Fruit fly (Drosophila melanogaster): ENCODE measurements around the gene CG9632.
A peak's percentile ranks its signal among the peaks of the same experiment; 100 is the strongest.

Gene CG9632

DNA sequence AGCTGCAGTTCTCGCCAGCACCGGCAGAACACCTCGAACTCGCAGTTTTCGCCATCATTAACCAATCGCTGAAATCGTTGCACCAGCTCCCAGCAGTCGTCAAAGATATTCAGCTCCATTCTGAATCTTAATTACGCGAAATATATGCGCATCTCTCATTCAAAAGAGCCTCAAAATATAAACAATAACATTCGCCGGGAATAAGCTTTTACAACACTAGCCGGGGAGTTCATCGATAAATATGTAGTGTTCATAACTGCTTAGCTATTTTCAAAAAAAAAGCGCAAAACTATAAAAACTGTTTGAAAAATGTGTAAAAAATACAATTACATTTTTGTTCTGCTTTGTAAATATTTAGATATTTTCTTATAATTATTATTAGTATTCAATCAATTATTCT lies 20.7 kb upstream of the CG9632 start, which contains the start of gene Pbp45 (continued):
- 0 out of 3 replicates have a peak, but pooled peaks have one; percentile 23 for TF ChIP-seq Doc3 (GFP tag; IDR thresholded peaks at IDR 0.05; ENCODE audit: partially characterized antibody)
- peak; percentile 34 for TF ChIP-seq Sry-δ (GFP tag; optimal IDR thresholded peaks at IDR 0.05)
- TF ChIP-seq stwl (tag; optimal IDR thresholded peaks at IDR 0.05) = peak; percentile 98
- TF ChIP-seq CG2116 (GFP tag; optimal IDR thresholded peaks at IDR 0.05) = peak; percentile 50
- TF ChIP-seq CG3847 (GFP tag; IDR thresholded peaks at IDR 0.05) = peak; percentile 27; the same call in 1 of the 2 replicates
- no peak for TF ChIP-seq nau (GFP tag; optimal IDR thresholded peaks at IDR 0.05)
- TF ChIP-seq amos (GFP tag; IDR thresholded peaks at IDR 0.05; ENCODE audit: partially characterized antibody) = peak; percentile 29; the same call in 1 of the 2 replicates
- TF ChIP-seq Rfx (GFP tag; IDR thresholded peaks at IDR 0.05) = peak; percentile 58
- peak; percentile 49; the same call in 1 of the 2 replicates for TF ChIP-seq CG9932 (GFP tag; IDR thresholded peaks at IDR 0.05)
- TF ChIP-seq Dref (GFP tag; IDR thresholded peaks at IDR 0.05) = peak; percentile 61
- TF ChIP-seq lilli (GFP tag; optimal IDR thresholded peaks at IDR 0.05) = peak; percentile 23
- TF ChIP-seq Nf-YA (GFP tag; IDR thresholded peaks at IDR 0.05) = no peak
- no peak for TF ChIP-seq CG11093 (GFP tag; IDR thresholded peaks at IDR 0.05)
- no peak for TF ChIP-seq Chrac-16 (GFP tag; optimal IDR thresholded peaks at IDR 0.05)
- peak; percentile 21 for TF ChIP-seq Xbp1 (GFP tag; optimal IDR thresholded peaks at IDR 0.05)
- TF ChIP-seq Scr (GFP tag; IDR thresholded peaks at IDR 0.05; ENCODE audit: partially characterized antibody) = peak; percentile 40; the same call in 1 of the 2 replicates
- TF ChIP-seq pzg (GFP tag; optimal IDR thresholded peaks at IDR 0.05) = peak; percentile 41
- no peak for TF ChIP-seq gcm (GFP tag; optimal IDR thresholded peaks at IDR 0.05)
- TF ChIP-seq Dp (GFP tag; optimal IDR thresholded peaks at IDR 0.05) = peak; percentile 89
- TF ChIP-seq E2f2 (GFP tag; IDR thresholded peaks at IDR 0.05) = peak; percentile 92
- TF ChIP-seq danr (GFP tag; IDR thresholded peaks at IDR 0.05) = no peak
- TF ChIP-seq Ets97D (GFP tag; optimal IDR thresholded peaks at IDR 0.05) = no peak
- TF ChIP-seq Asciz (GFP tag; optimal IDR thresholded peaks at IDR 0.05) = no peak
- no peak for TF ChIP-seq vnd (GFP tag; IDR thresholded peaks at IDR 0.05; ENCODE audit: partially characterized antibody)
- TF ChIP-seq ewg (GFP tag; optimal IDR thresholded peaks at IDR 0.05) = no peak
- TF ChIP-seq gcm2 (GFP tag; optimal IDR thresholded peaks at IDR 0.05) = no peak
- TF ChIP-seq CG3995 (GFP tag; optimal IDR thresholded peaks at IDR 0.05) = no peak
- no peak for TF ChIP-seq CG11398 (GFP tag; optimal IDR thresholded peaks at IDR 0.05)

DNA sequence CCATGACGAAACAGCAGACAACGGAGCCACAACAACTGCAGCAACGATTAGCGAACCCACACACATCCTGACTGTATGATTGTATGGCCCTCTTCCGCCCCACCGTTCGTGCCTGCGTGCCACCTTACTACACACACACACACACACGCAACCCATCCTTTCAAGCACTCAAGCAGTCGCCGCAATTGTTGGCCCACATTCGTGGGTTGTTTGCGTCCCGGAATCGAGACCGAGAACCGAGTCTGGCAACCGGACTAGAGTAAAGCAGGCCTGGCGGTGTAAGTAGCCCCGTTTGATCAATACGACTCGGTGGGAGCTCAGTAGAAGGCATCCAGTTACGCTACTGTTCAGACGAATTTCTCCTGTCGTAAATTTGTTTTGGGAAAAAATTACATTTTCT lies 13.8 kb upstream of the CG9632 start, which contains the start of gene CG4546:
CG4546 (plus strand) TSS at position 301 of the 400 bp plus-strand sequence.
- no peak for TF ChIP-seq CG17361 (GFP tag; IDR thresholded peaks at IDR 0.05)
- no peak for TF ChIP-seq Mes4 (GFP tag; optimal IDR thresholded peaks at IDR 0.05)

DNA sequence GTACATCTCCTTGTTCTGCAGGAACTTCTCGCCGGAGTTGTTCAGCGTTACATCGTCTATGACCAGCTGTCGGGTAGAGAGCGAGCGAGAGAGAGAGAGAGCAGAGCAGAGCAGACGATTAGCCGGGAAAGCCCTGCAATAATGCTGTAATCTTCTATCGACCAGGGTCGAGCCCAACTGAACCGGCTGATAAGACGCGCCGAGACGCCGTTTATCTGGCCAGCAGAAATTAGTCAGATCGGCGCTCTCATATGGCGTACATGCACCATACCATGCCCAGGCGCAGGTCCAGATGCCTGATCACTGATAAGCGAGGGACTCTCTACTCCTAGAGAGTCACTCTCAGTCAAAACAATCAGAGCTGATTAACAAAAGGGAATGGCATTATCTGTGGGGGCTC lies 8.1 kb upstream of the CG9632 start:
- TF ChIP-seq Six4 (GFP tag; optimal IDR thresholded peaks at IDR 0.05) (no peak), CG10366 (GFP tag; IDR thresholded peaks at IDR 0.05) (no peak), disco-r (GFP tag; optimal IDR thresholded peaks at IDR 0.05) (no peak), CG3281 (GFP tag; optimal IDR thresholded peaks at IDR 0.05) (no peak), CG1832 (GFP tag; optimal IDR thresholded peaks at IDR 0.05) (peak; percentile 24), CoRest (tag; optimal IDR thresholded peaks at IDR 0.05) (no peak), Tbp (GFP tag; optimal IDR thresholded peaks at IDR 0.05) (no peak), D (optimal IDR thresholded peaks at IDR 0.05) (no peak), D (GFP tag; optimal IDR thresholded peaks at IDR 0.05) (no peak), Trl (optimal IDR thresholded peaks at IDR 0.05) (peak; percentile 4 to 14), Trl (GFP tag; optimal IDR thresholded peaks at IDR 0.05) (no peak), Aef1 (GFP tag; IDR thresholded peaks at IDR 0.05) (no peak), CG15479 (GFP tag; optimal IDR thresholded peaks at IDR 0.05) (peak; percentile 16), CG8944 (GFP tag; optimal IDR thresholded peaks at IDR 0.05) (no peak), twi (tag; optimal IDR thresholded peaks at IDR 0.05) (no peak), CG34376 (GFP tag; optimal IDR thresholded peaks at IDR 0.05) (peak; percentile 89), ro (GFP tag; IDR thresholded peaks at IDR 0.05) (no peak), Med (GFP tag) (no peak), Hr78 (GFP tag; optimal IDR thresholded peaks at IDR 0.05) (no peak), eyg (GFP tag; optimal IDR thresholded peaks at IDR 0.05) (no peak), gem (tag; optimal IDR thresholded peaks at IDR 0.05) (no peak)

Measured in whole organism, embryonic.